Worm (Caenorhabditis elegans) whole organism, L4 larva: ENCODE results near the gene Y55B1AR.2.

Experiments used
- Y105C5A.15 ChIP-seq: fragments of 200-800 bp; sonication (Bioruptor generic); IDR thresholded peaks from 2 replicates; pipeline ENCODE4 v1.3.6; 2022; ENCODE audit warnings: missing genetic modification characterization, missing compliant biosample characterization
- Y48G9A.11 ChIP-seq: fragments of 200-800 bp; sonication (Bioruptor generic); IDR thresholded peaks from 2 replicates; pipeline ENCODE4 v1.3.6; 2022; ENCODE audit warnings: missing genetic modification reagents, missing genetic modification characterization, missing compliant biosample characterization
- Y5F2A.4 ChIP-seq: fragments of 200-800 bp; sonication (Bioruptor generic); optimal IDR thresholded peaks from 2 replicates; lab custom pipeline; 2018; ENCODE audit warnings: mild to moderate bottlenecking, missing genetic modification characterization, missing compliant biosample characterization
- Y75B8A.6 ChIP-seq: fragments of 200-800 bp; sonication (Bioruptor generic); IDR thresholded peaks from 2 replicates; pipeline ENCODE4 v1.3.6; 2022; ENCODE audit warnings: missing genetic modification reagents, missing genetic modification characterization, missing compliant biosample characterization
- aha-1 ChIP-seq: fragments of 150-350 bp; peaks from one replicate; lab custom pipeline; 2014; ENCODE audit warnings: missing biosample characterization, missing genetic modification characterization
- arid-1 ChIP-seq: fragments of 200-800 bp; sonication (Bioruptor generic); conservative IDR thresholded peaks from 2 replicates; pipeline ENCODE4 v1.3.6; 2022; ENCODE audit warnings: missing genetic modification reagents, missing genetic modification characterization, missing compliant biosample characterization
- ceh-44 ChIP-seq: fragments of 200-800 bp; sonication (Bioruptor generic); IDR thresholded peaks from 2 replicates; pipeline ENCODE4 v1.3.6; 2022; ENCODE audit warnings: missing genetic modification reagents, missing genetic modification characterization, missing compliant biosample characterization
- ceh-82 ChIP-seq: sonication (generic microtip); optimal IDR thresholded peaks from 2 replicates; lab custom pipeline; 2017; ENCODE audit warnings: missing biosample characterization, missing genetic modification characterization
- ctbp-1 ChIP-seq: fragments of 200-800 bp; sonication (Bioruptor generic); IDR thresholded peaks from 2 replicates; pipeline ENCODE4 v1.3.6; 2022; ENCODE audit warnings: missing genetic modification reagents, missing genetic modification characterization, missing compliant biosample characterization
- daf-16 ChIP-seq, 3 experiments: sonication (generic microtip); optimal IDR thresholded peaks; 2 replicates each; lab custom pipeline; 2016 to 2017; ENCODE audit warnings: missing genetic modification characterization in 3 of 3, missing genetic modification reagents in 3 of 3, mild to moderate bottlenecking in 2 of 3, missing compliant biosample characterization in 2 of 3, missing biosample characterization in 1 of 3, moderate library complexity in 1 of 3
- daf-8 ChIP-seq: fragments of 200-800 bp; sonication (Bioruptor generic); IDR thresholded peaks from 2 replicates; pipeline ENCODE4 v1.3.6; 2022; ENCODE audit warnings: missing genetic modification characterization, missing compliant biosample characterization
- duxl-1 ChIP-seq: sonication (generic microtip); optimal IDR thresholded peaks from 2 replicates; lab custom pipeline; 2016; ENCODE audit warnings: mild to moderate bottlenecking, missing genetic modification characterization, moderate library complexity, missing compliant biosample characterization; ENCODE audit not compliant: poor library complexity
- egl-43 ChIP-seq: fragments of 200-800 bp; sonication (Bioruptor generic); IDR thresholded peaks from 2 replicates; pipeline ENCODE4 v1.3.6; 2022; ENCODE audit warnings: missing genetic modification reagents, missing genetic modification characterization, missing compliant biosample characterization
- fkh-10 ChIP-seq: fragments of 150-350 bp; optimal IDR thresholded peaks from 2 replicates; lab custom pipeline; 2014; ENCODE audit warnings: missing biosample characterization, missing genetic modification reagents, missing genetic modification characterization
- fos-1 ChIP-seq: fragments of 150-350 bp; optimal IDR thresholded peaks from 2 replicates; lab custom pipeline; 2014; ENCODE audit warnings: missing biosample characterization, missing genetic modification characterization
- hif-1 ChIP-seq, 2 experiments: sonication (generic microtip); optimal IDR thresholded peaks; 2 replicates each; lab custom pipeline; 2016 to 2017; ENCODE audit warnings: missing compliant biosample characterization in 2 of 2, missing genetic modification characterization in 2 of 2, missing genetic modification reagents in 2 of 2, missing genotype in 2 of 2, mild to moderate bottlenecking in 1 of 2
- hlh-11 ChIP-seq: fragments of 200-800 bp; sonication (Bioruptor generic); optimal IDR thresholded peaks from 2 replicates; lab custom pipeline; 2018; ENCODE audit warnings: mild to moderate bottlenecking, missing genetic modification characterization, missing compliant biosample characterization
- hlh-30 ChIP-seq: sonication (generic microtip); optimal IDR thresholded peaks from 2 replicates; lab custom pipeline; 2017; ENCODE audit warnings: antibody characterized with exemption, mild to moderate bottlenecking, missing genetic modification characterization, missing compliant biosample characterization; ENCODE audit not compliant: insufficient read depth
- lim-7 ChIP-seq: fragments of 200-800 bp; sonication (Bioruptor generic); IDR thresholded peaks from 2 replicates; pipeline ENCODE4 v1.3.6; 2022; ENCODE audit warnings: missing genetic modification characterization, missing compliant biosample characterization
- lin-15B ChIP-seq: fragments of 150-350 bp; sonication (generic microtip); optimal IDR thresholded peaks from 3 replicates; lab custom pipeline; 2014; ENCODE audit warnings: missing biosample characterization, missing genetic modification characterization
- lin-38 ChIP-seq: fragments of 200-800 bp; sonication (Bioruptor generic); IDR thresholded peaks from 2 replicates; pipeline ENCODE4 v1.3.6; 2022; ENCODE audit warnings: missing genetic modification reagents, missing genetic modification characterization, missing compliant biosample characterization
- lsy-2 ChIP-seq, 2 experiments: fragments of 150-350 bp in 1 of 2; sonication (generic microtip) in 1 of 2; optimal IDR thresholded peaks; 2 replicates each; lab custom pipeline; 2014 to 2017; ENCODE audit warnings: missing biosample characterization in 2 of 2, missing genetic modification characterization in 2 of 2
- mxl-3 ChIP-seq: fragments of 200-800 bp; sonication (Bioruptor generic); optimal IDR thresholded peaks from 2 replicates; lab custom pipeline; 2018; ENCODE audit warnings: mild to moderate bottlenecking, missing genetic modification characterization, missing compliant biosample characterization
- nhr-11 ChIP-seq: fragments of 150-350 bp; optimal IDR thresholded peaks from 2 replicates; lab custom pipeline; 2014; ENCODE audit warnings: missing biosample characterization, missing genetic modification characterization
- nhr-237 ChIP-seq: sonication (generic microtip); optimal IDR thresholded peaks from 2 replicates; lab custom pipeline; 2017; ENCODE audit warnings: missing biosample characterization, missing genetic modification characterization
- nhr-25 ChIP-seq: sonication (generic microtip); optimal IDR thresholded peaks from 2 replicates; lab custom pipeline; 2017; ENCODE audit warnings: missing genetic modification characterization, mild to moderate bottlenecking, missing compliant biosample characterization, antibody characterized with exemption, moderate library complexity, borderline replicate concordance; ENCODE audit not compliant: insufficient read depth
- nhr-42 ChIP-seq: fragments of 200-800 bp; sonication (Bioruptor generic); IDR thresholded peaks from 2 replicates; pipeline ENCODE4 v1.3.6; 2022; ENCODE audit warnings: missing genetic modification characterization, missing compliant biosample characterization
- nhr-77 ChIP-seq: fragments of 150-350 bp; optimal IDR thresholded peaks from 2 replicates; lab custom pipeline; 2014; ENCODE audit warnings: missing biosample characterization, missing genetic modification characterization
- php-3 ChIP-seq: fragments of 200-800 bp; sonication (Bioruptor generic); IDR thresholded peaks from 2 replicates; pipeline ENCODE4 v1.3.6; 2022; ENCODE audit warnings: missing genetic modification reagents, missing genetic modification characterization, missing compliant biosample characterization
- rbr-2 ChIP-seq: sonication (generic microtip); optimal IDR thresholded peaks from 2 replicates; lab custom pipeline; 2016; ENCODE audit warnings: missing genotype, missing genetic modification characterization, missing compliant biosample characterization
- set-16 ChIP-seq: fragments of 200-800 bp; sonication (Bioruptor generic); IDR thresholded peaks from 2 replicates; pipeline ENCODE4 v1.3.6; 2022; ENCODE audit warnings: missing genetic modification reagents, missing genetic modification characterization, missing compliant biosample characterization
- tag-97 ChIP-seq: fragments of 200-800 bp; sonication (Bioruptor generic); IDR thresholded peaks from 2 replicates; pipeline ENCODE4 v1.3.6; 2022; ENCODE audit warnings: missing genetic modification characterization, missing compliant biosample characterization
- zfp-2 ChIP-seq: sonication (generic microtip); optimal IDR thresholded peaks from 2 replicates; lab custom pipeline; 2016; ENCODE audit warnings: mild to moderate bottlenecking, missing genetic modification characterization, missing compliant biosample characterization

The Y55B1AR.2 gene

DNA sequence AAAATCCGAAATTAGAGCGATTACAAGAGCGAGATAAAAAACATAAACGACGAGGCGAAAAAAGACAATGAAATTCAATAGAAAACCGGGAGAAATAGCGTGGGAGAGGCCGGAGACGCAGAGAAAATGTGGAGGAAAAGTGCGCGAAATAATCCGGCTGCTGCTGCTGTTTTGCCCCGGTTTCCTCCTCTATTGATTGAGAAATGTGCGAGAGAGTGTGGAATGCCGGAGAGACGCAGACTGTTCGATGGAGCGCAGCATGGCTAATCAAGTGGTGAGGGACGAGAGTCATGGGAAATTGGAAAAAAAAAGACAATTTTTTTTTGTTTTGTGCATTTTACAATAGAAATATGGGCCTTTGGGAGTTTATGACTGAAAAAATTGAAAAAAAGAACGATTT is 419 bp downstream of the Y55B1AR.2 start (continued):
- TF ChIP-seq ceh-82 (tag; lab: Kevin White, UChicago) (no peak), mxl-3 (GFP tag; lab: Kevin White, UChicago) (peak; percentile 59), rbr-2 (peak; percentile 59), daf-8 (GFP tag; lab: Robert Waterston, UW) (no peak), Y5F2A.4 (GFP tag; lab: Kevin White, UChicago) (no peak), php-3 (GFP tag; lab: Robert Waterston, UW) (0 out of 2 replicates have a peak, but pooled peaks have one; percentile 16), Y75B8A.6 (GFP tag; lab: Robert Waterston, UW) (no peak), fkh-10 (GFP tag; lab: Kevin White, UChicago) (no peak), fos-1 (tag; lab: Kevin White, UChicago) (no peak), arid-1 (GFP tag; lab: Robert Waterston, UW) (0 out of 2 replicates have a peak, but pooled peaks have one; percentile 15), lsy-2 (tag; optimal IDR thresholded peaks at IDR 0.05; lab: Kevin White, UChicago) (peak in 1 of 2 experiments; percentile 6), set-16 (peak; percentile 53), nhr-77 (tag; lab: Kevin White, UChicago) (no peak), hif-1 (tag; optimal IDR thresholded peaks at IDR 0.05; lab: Kevin White, UChicago) (peak in 1 of 2 experiments; percentile 13), nhr-11 (tag; lab: Kevin White, UChicago) (no peak), daf-16 (GFP tag; optimal IDR thresholded peaks at IDR 0.05; lab: Kevin White, UChicago) (no peak), daf-16 (tag; optimal IDR thresholded peaks at IDR 0.05; lab: Kevin White, UChicago) (no peak), ceh-44 (GFP tag; lab: Robert Waterston, UW) (no peak)

DNA sequence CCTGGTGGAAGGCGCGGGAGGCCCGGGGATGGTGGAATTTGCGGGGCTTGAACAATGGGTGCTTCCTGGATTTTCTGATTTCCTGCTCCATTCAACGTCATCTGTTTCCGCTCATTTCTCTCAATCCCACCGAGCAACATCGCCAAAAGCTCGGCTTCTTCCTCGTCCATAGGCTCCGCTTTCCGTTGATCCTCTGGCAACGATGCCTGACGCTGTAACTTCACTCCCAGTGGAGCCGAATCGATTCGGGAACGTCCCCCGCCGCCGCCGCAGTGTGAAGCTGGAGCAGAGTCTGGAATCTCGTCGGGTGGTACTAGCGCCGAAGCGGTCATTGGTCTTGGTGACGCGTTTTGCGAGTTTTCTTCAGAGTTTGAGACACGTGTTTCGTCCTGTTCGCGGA is 3.1 kb downstream of the Y55B1AR.2 start:
- TF ChIP-seq lim-7, result no peak
- TF ChIP-seq Y48G9A.11, result no peak
- no peak for TF ChIP-seq Y105C5A.15 (GFP tag; lab: Robert Waterston, UW)
- TF ChIP-seq duxl-1, result no peak
- TF ChIP-seq egl-43 (GFP tag; lab: Robert Waterston, UW), result 0 out of 2 replicates have a peak, but pooled peaks have one; percentile 14
- TF ChIP-seq set-16, result peak; percentile 83; the same call in 1 of the 2 replicates

DNA sequence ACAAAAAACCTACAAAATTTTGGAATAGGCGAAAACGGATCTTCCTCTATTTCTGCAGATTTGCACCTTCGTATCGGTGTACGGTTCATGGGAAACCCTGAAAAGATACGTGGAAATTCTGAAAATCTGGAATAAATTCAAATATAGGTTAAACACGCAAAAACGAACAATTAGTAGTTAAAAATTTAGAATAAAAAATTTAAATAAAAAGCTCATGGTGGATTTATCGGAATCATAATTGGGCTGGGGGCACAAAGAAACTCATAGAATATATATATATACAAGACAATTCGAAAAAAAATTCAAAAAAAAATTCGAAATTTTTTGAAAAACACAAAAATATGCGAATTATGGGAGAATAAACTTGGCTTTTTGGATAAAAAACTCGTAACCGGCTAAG is 11.6 kb downstream of the Y55B1AR.2 start, which contains the start of gene helq-1:
Gene helq-1, minus strand, starts transcription at position 101 of the 400 bp plus-strand sequence.
- TF ChIP-seq lin-38 (GFP tag; lab: Robert Waterston, UW) (no peak), hif-1 (tag; optimal IDR thresholded peaks at IDR 0.05; lab: Kevin White, UChicago) (no peak), nhr-237 (no peak), ctbp-1 (GFP tag; lab: Robert Waterston, UW) (no peak), zfp-2 (tag; lab: Kevin White, UChicago) (no peak), nhr-77 (tag; lab: Kevin White, UChicago) (no peak)

DNA sequence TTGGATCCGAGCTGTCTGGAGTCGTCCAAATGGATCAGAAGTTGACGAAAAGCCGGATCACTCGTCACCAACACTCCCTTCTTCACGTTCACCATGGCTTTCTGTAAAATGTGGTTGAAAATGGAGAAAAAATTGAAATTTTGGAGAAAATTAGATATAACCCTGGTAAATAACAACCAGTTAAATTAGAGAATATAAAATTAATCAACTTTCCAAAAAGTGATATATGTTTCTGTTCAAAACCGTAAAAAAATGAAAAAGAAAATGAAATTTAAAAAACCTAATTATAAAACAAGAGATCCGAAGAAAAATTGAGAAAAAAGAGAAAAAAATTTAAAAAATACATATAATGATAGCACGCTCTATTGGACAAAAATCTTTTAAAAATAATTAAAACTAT is 21.1 kb downstream of the Y55B1AR.2 start, which contains the start of gene gtf-2H5:
Gene gtf-2H5, minus strand, starts transcription at position 101 of the 400 bp plus-strand sequence.
- no peak for TF ChIP-seq duxl-1
- TF ChIP-seq daf-8 (GFP tag; lab: Robert Waterston, UW), result no peak
- TF ChIP-seq nhr-25 (tag; lab: Kevin White, UChicago), result no peak
- TF ChIP-seq tag-97 (GFP tag; lab: Robert Waterston, UW), result no peak

DNA sequence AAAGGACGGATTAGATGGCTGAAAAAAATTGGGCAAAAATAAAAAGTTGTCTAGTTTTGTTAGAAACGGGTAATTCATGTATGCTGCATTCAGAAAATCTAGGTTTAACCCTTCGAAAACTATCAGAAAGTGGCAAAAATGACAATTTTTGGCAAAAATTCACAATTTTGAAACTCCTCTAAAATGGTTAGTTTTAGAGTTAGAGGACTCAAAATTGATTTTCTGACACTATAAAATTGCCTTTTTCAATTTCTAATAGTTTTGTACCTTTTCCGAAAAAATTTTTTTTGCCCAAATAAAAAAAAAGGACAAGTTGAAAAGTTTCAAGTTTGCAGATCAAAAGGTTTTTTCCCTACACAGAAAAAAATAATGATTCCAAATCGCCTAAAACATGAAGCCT is 22.0 kb downstream of the Y55B1AR.2 start:
- TF ChIP-seq hlh-30 (tag; lab: Kevin White, UChicago), result no peak
- TF ChIP-seq, all 104 proteins: peak for 0

DNA sequence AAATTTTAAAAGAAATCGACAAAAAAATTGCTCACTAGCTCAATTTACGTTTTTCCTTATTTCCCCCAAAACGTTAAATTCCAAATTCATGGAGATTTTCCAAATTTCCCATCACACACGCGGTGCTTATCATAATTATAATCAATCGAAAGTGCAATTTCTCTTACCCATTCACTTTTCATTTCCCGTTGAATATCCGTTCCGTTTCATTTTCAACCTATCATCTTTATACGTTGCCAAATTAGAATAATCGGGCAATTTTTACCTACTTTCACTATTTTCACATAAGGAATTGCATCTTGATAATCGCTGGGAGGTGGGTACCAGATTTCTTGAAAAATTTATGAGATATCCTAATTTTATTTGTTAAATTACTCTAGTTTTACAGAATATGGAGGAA is 29.8 kb downstream of the Y55B1AR.2 start:
- TF ChIP-seq lim-7, result no peak
- TF ChIP-seq nhr-42 (GFP tag; lab: Robert Waterston, UW), result no peak
- TF ChIP-seq nhr-237, result no peak
- TF ChIP-seq Y105C5A.15 (GFP tag; lab: Robert Waterston, UW), result no peak
- no peak for TF ChIP-seq aha-1 (tag; lab: Kevin White, UChicago)
- no peak for TF ChIP-seq Y75B8A.6 (GFP tag; lab: Robert Waterston, UW)
- TF ChIP-seq Y5F2A.4 (GFP tag; lab: Kevin White, UChicago), result no peak
- no peak for TF ChIP-seq lin-15B
- TF ChIP-seq hlh-11 (tag; lab: Kevin White, UChicago), result no peak
